1 fruit fly cellular context compared by ENCODE assay signal in genomic region chr2L:3719414-3719959, dm6.
TF ChIP-seq lines count a peak whose summit lies in the region.

No protein-coding gene starts in this region.

TF ChIP-seq in whole organism, embryonic, 481 proteins besides CTCF, POLR2A, EP300 and RAD21 (continued from another document and continues in another):
- TF ChIP-seq lilli (GFP tag; optimal IDR thresholded peaks at IDR 0.05; lab: Kevin White, UChicago) (peak; percentile 23), bsh (GFP tag; optimal IDR thresholded peaks at IDR 0.05; lab: Kevin White, UChicago) (peak in 1 of 2 experiments; percentile 43), Sox100B (GFP tag; optimal IDR thresholded peaks at IDR 0.05; lab: Kevin White, UChicago) (peak; percentile 39), CG4707 (GFP tag; optimal IDR thresholded peaks at IDR 0.05; lab: Kevin White, UChicago) (no peak), Eip74EF (GFP tag; optimal IDR thresholded peaks at IDR 0.05; lab: Kevin White, UChicago) (no peak), Opbp (GFP tag; IDR thresholded peaks at IDR 0.05; lab: Robert Waterston, UW; ENCODE audit: partially characterized antibody) (no peak), CG15011 (GFP tag; optimal IDR thresholded peaks at IDR 0.05; lab: Kevin White, UChicago) (no peak), Vsx1 (GFP tag; optimal IDR thresholded peaks at IDR 0.05; lab: Kevin White, UChicago) (no peak), Aef1 (GFP tag; IDR thresholded peaks at IDR 0.05; lab: Robert Waterston, UW) (no peak), Dek (tag; optimal IDR thresholded peaks at IDR 0.05; lab: Kevin White, UChicago) (no peak), bbx (GFP tag; IDR thresholded peaks at IDR 0.05; lab: Robert Waterston, UW; ENCODE audit: partially characterized antibody) (no peak), Asciz (GFP tag; optimal IDR thresholded peaks at IDR 0.05; lab: Kevin White, UChicago) (no peak), B-H2 (GFP tag; optimal IDR thresholded peaks at IDR 0.05; lab: Kevin White, UChicago) (no peak), CG11247 (GFP tag; IDR thresholded peaks at IDR 0.05; lab: Robert Waterston, UW) (no peak), gce (GFP tag; IDR thresholded peaks at IDR 0.05; lab: Robert Waterston, UW) (no peak), maf-S (GFP tag; optimal IDR thresholded peaks at IDR 0.05; lab: Kevin White, UChicago) (no peak), CHES-1-like (GFP tag; optimal IDR thresholded peaks at IDR 0.05; lab: Kevin White, UChicago) (no peak), CG8944 (GFP tag; optimal IDR thresholded peaks at IDR 0.05; lab: Kevin White, UChicago) (no peak), Hmr (GFP tag; optimal IDR thresholded peaks at IDR 0.05; lab: Kevin White, UChicago) (no peak), wdn (GFP tag; IDR thresholded peaks at IDR 0.05; lab: Robert Waterston, UW) (no peak), CG10565 (GFP tag; optimal IDR thresholded peaks at IDR 0.05; lab: Kevin White, UChicago) (no peak), Oaz (GFP tag; IDR thresholded peaks at IDR 0.05; lab: Robert Waterston, UW) (no peak), gem (tag; optimal IDR thresholded peaks at IDR 0.05; lab: Kevin White, UChicago) (no peak), D19A (tag; optimal IDR thresholded peaks at IDR 0.05; lab: Kevin White, UChicago) (no peak), sr (GFP tag; IDR thresholded peaks at IDR 0.05; lab: Robert Waterston, UW) (no peak), caup (GFP tag; optimal IDR thresholded peaks at IDR 0.05; lab: Kevin White, UChicago; ENCODE audit: severe bottlenecking) (no peak), CG7928 (GFP tag; optimal IDR thresholded peaks at IDR 0.05; lab: Kevin White, UChicago) (no peak), tio (GFP tag; optimal IDR thresholded peaks at IDR 0.05; lab: Kevin White, UChicago) (no peak), emc (GFP tag; optimal IDR thresholded peaks at IDR 0.05; lab: Kevin White, UChicago) (no peak), ewg (GFP tag; optimal IDR thresholded peaks at IDR 0.05; lab: Kevin White, UChicago) (no peak), CG2202 (tag; optimal IDR thresholded peaks at IDR 0.05; lab: Kevin White, UChicago) (no peak), CG9727 (GFP tag; optimal IDR thresholded peaks at IDR 0.05; lab: Kevin White, UChicago) (no peak), CG17612 (GFP tag; IDR thresholded peaks at IDR 0.05; lab: Robert Waterston, UW) (no peak), run (tag; optimal IDR thresholded peaks at IDR 0.05; lab: Kevin White, UChicago) (no peak), p53 (GFP tag; optimal IDR thresholded peaks at IDR 0.05; lab: Kevin White, UChicago) (no peak), CG6254 (GFP tag; optimal IDR thresholded peaks at IDR 0.05; lab: Kevin White, UChicago) (no peak), Xrp1 (GFP tag; IDR thresholded peaks at IDR 0.05; lab: Robert Waterston, UW) (0 out of 2 replicates have a peak, but pooled peaks have one; percentile 21), HHEX (GFP tag; optimal IDR thresholded peaks at IDR 0.05; lab: Kevin White, UChicago) (peak; percentile 30), CG15479 (GFP tag; optimal IDR thresholded peaks at IDR 0.05; lab: Kevin White, UChicago) (no peak), NC2α (GFP tag; optimal IDR thresholded peaks at IDR 0.05; lab: Kevin White, UChicago) (no peak), CG2129 (GFP tag; IDR thresholded peaks at IDR 0.05; lab: Robert Waterston, UW; ENCODE audit: partially characterized antibody) (no peak), CG18599 (GFP tag; optimal IDR thresholded peaks at IDR 0.05; lab: Kevin White, UChicago) (peak; percentile 57), Mrtf (GFP tag; IDR thresholded peaks at IDR 0.05; lab: Robert Waterston, UW) (no peak), sens (GFP tag; lab: Kevin White, UChicago) (peak; percentile 70), az2 (GFP tag; optimal IDR thresholded peaks at IDR 0.05; lab: Kevin White, UChicago) (no peak), CG14965 (GFP tag; optimal IDR thresholded peaks at IDR 0.05; lab: Kevin White, UChicago; ENCODE audit: borderline replicate concordance) (no peak), Rfx (GFP tag; IDR thresholded peaks at IDR 0.05; lab: Robert Waterston, UW) (no peak), CG17568 (GFP tag; optimal IDR thresholded peaks at IDR 0.05; lab: Kevin White, UChicago) (no peak), pum (GFP tag; optimal IDR thresholded peaks at IDR 0.05; lab: Kevin White, UChicago) (no peak), ham (GFP tag; IDR thresholded peaks at IDR 0.05; lab: Robert Waterston, UW) (no peak), yki (optimal IDR thresholded peaks at IDR 0.05; lab: Kevin White, UChicago) (no peak), CG14014 (GFP tag; IDR thresholded peaks at IDR 0.05; lab: Robert Waterston, UW) (no peak), C15 (GFP tag; IDR thresholded peaks at IDR 0.05; lab: Robert Waterston, UW) (no peak), Ssrp (tag; optimal IDR thresholded peaks at IDR 0.05; lab: Kevin White, UChicago) (peak; percentile 7), nerfin-1 (tag; optimal IDR thresholded peaks at IDR 0.05; lab: Kevin White, UChicago) (no peak), CG4424 (GFP tag; optimal IDR thresholded peaks at IDR 0.05; lab: Kevin White, UChicago) (peak; percentile 36), CG9609 (GFP tag; optimal IDR thresholded peaks at IDR 0.05; lab: Kevin White, UChicago) (no peak), sug (tag; optimal IDR thresholded peaks at IDR 0.05; lab: Kevin White, UChicago) (peak; percentile 30), tap (tag; optimal IDR thresholded peaks at IDR 0.05; lab: Kevin White, UChicago) (peak; percentile 17), usp (GFP tag; optimal IDR thresholded peaks at IDR 0.05; lab: Kevin White, UChicago) (no peak), CG15514 (GFP tag; optimal IDR thresholded peaks at IDR 0.05; lab: Kevin White, UChicago) (peak; percentile 1), CG3065 (GFP tag; optimal IDR thresholded peaks at IDR 0.05; lab: Kevin White, UChicago) (no peak), chn (GFP tag; optimal IDR thresholded peaks at IDR 0.05; lab: Kevin White, UChicago) (no peak), onecut (GFP tag; IDR thresholded peaks at IDR 0.05; lab: Robert Waterston, UW) (no peak), CG16779 (GFP tag; IDR thresholded peaks at IDR 0.05; lab: Robert Waterston, UW) (no peak), tgo (GFP tag; IDR thresholded peaks at IDR 0.05; lab: Robert Waterston, UW) (no peak), CG9817 (tag; optimal IDR thresholded peaks at IDR 0.05; lab: Kevin White, UChicago) (peak; percentile 14), Hr78 (GFP tag; optimal IDR thresholded peaks at IDR 0.05; lab: Kevin White, UChicago) (no peak), fd3F (GFP tag; optimal IDR thresholded peaks at IDR 0.05; lab: Kevin White, UChicago) (no peak), Ets97D (GFP tag; optimal IDR thresholded peaks at IDR 0.05; lab: Kevin White, UChicago) (no peak), CG11723 (GFP tag; optimal IDR thresholded peaks at IDR 0.05; lab: Kevin White, UChicago) (no peak), CG11696 (GFP tag; IDR thresholded peaks at IDR 0.05; lab: Robert Waterston, UW) (peak; percentile 59), CG11456 (GFP tag; IDR thresholded peaks at IDR 0.05; lab: Robert Waterston, UW) (no peak), ara (GFP tag; IDR thresholded peaks at IDR 0.05; lab: Robert Waterston, UW) (no peak; the same call in 1 of the 2 replicates), CG6683 (GFP tag; optimal IDR thresholded peaks at IDR 0.05; lab: Kevin White, UChicago) (no peak), CG7839 (tag; optimal IDR thresholded peaks at IDR 0.05; lab: Kevin White, UChicago) (no peak), dysf (GFP tag; IDR thresholded peaks at IDR 0.05; lab: Robert Waterston, UW) (peak; percentile 22; the same call in 1 of the 3 replicates), vfl (GFP tag; optimal IDR thresholded peaks at IDR 0.05; lab: Kevin White, UChicago) (no peak), CG8478 (optimal IDR thresholded peaks at IDR 0.05; lab: Kevin White, UChicago) (no peak), CG3995 (GFP tag; optimal IDR thresholded peaks at IDR 0.05; lab: Kevin White, UChicago) (no peak), ERR (GFP tag; optimal IDR thresholded peaks at IDR 0.05; lab: Kevin White, UChicago) (no peak), CG12769 (tag; optimal IDR thresholded peaks at IDR 0.05; lab: Kevin White, UChicago) (peak; percentile 48), esg (GFP tag; conservative IDR thresholded peaks at IDR 0.05; lab: Robert Waterston, UW) (no peak), Pdp1 (GFP tag; optimal IDR thresholded peaks at IDR 0.05; lab: Kevin White, UChicago) (no peak), Taf1 (GFP tag; IDR thresholded peaks at IDR 0.05; lab: Robert Waterston, UW) (no peak), hbn (GFP tag; IDR thresholded peaks at IDR 0.05; lab: Robert Waterston, UW; ENCODE audit: partially characterized antibody) (no peak), HLH54F (GFP tag; optimal IDR thresholded peaks at IDR 0.05; lab: Kevin White, UChicago) (no peak), pan (optimal IDR thresholded peaks at IDR 0.05; lab: Kevin White, UChicago) (no peak), pan (GFP tag; optimal IDR thresholded peaks at IDR 0.05 in 1 of 2, IDR thresholded peaks at IDR 0.05 in 1 of 2) (no peak), gsb (GFP tag; IDR thresholded peaks at IDR 0.05; lab: Robert Waterston, UW) (0 out of 2 replicates have a peak, but pooled peaks have one; percentile 5), tna (GFP tag; IDR thresholded peaks at IDR 0.05; lab: Robert Waterston, UW; ENCODE audit: partially characterized antibody) (no peak), kah (GFP tag; optimal IDR thresholded peaks at IDR 0.05; lab: Kevin White, UChicago) (no peak), toy (GFP tag; IDR thresholded peaks at IDR 0.05; lab: Robert Waterston, UW) (no peak), seq (GFP tag; IDR thresholded peaks at IDR 0.05; lab: Robert Waterston, UW) (no peak), CG15073 (GFP tag; optimal IDR thresholded peaks at IDR 0.05; lab: Kevin White, UChicago) (no peak), CG32532 (GFP tag; IDR thresholded peaks at IDR 0.05; lab: Robert Waterston, UW) (peak; percentile 36; the same call in 1 of the 2 replicates), dmrt99B (tag; optimal IDR thresholded peaks at IDR 0.05; lab: Kevin White, UChicago) (peak; percentile 58), CG1647 (GFP tag; optimal IDR thresholded peaks at IDR 0.05; lab: Kevin White, UChicago) (no peak), lmd (GFP tag; IDR thresholded peaks at IDR 0.05; lab: Robert Waterston, UW) (peak; percentile 41; the same call in 1 of the 2 replicates), CG14860 (GFP tag; IDR thresholded peaks at IDR 0.05; lab: Robert Waterston, UW; ENCODE audit: partially characterized antibody) (no peak), CG1792 (GFP tag; optimal IDR thresholded peaks at IDR 0.05; lab: Kevin White, UChicago) (no peak), CG10366 (GFP tag; IDR thresholded peaks at IDR 0.05; lab: Robert Waterston, UW) (no peak), Hr51 (GFP tag; optimal IDR thresholded peaks at IDR 0.05; lab: Kevin White, UChicago) (no peak), CG6813 (GFP tag; optimal IDR thresholded peaks at IDR 0.05; lab: Kevin White, UChicago) (peak; percentile 29), CG8089 (GFP tag; optimal IDR thresholded peaks at IDR 0.05; lab: Kevin White, UChicago) (no peak), odd (GFP tag; optimal IDR thresholded peaks at IDR 0.05; lab: Kevin White, UChicago) (no peak), shn (GFP tag; optimal IDR thresholded peaks at IDR 0.05; lab: Kevin White, UChicago) (no peak), psq (GFP tag; optimal IDR thresholded peaks at IDR 0.05; lab: Kevin White, UChicago) (no peak), scrt (GFP tag; optimal IDR thresholded peaks at IDR 0.05; lab: Kevin White, UChicago) (peak; percentile 19), fu2 (GFP tag; optimal IDR thresholded peaks at IDR 0.05; lab: Kevin White, UChicago) (no peak), CG2120 (GFP tag; optimal IDR thresholded peaks at IDR 0.05; lab: Kevin White, UChicago) (peak; percentile 46), CG34422 (GFP tag; IDR thresholded peaks at IDR 0.05; lab: Robert Waterston, UW) (no peak), ind (GFP tag; optimal IDR thresholded peaks at IDR 0.05; lab: Kevin White, UChicago) (peak; percentile 9), pho (GFP tag; optimal IDR thresholded peaks at IDR 0.05; lab: Kevin White, UChicago) (no peak), zf30C (GFP tag; optimal IDR thresholded peaks at IDR 0.05; lab: Kevin White, UChicago) (no peak), dan (GFP tag; IDR thresholded peaks at IDR 0.05; lab: Robert Waterston, UW) (no peak), rib (GFP tag; IDR thresholded peaks at IDR 0.05; lab: Robert Waterston, UW) (no peak), Bteb2 (GFP tag; optimal IDR thresholded peaks at IDR 0.05; lab: Kevin White, UChicago) (no peak), cg (GFP tag; optimal IDR thresholded peaks at IDR 0.05; lab: Kevin White, UChicago) (no peak), Blimp-1 (GFP tag; optimal IDR thresholded peaks at IDR 0.05; lab: Kevin White, UChicago) (no peak), phol (tag; optimal IDR thresholded peaks at IDR 0.05; lab: Kevin White, UChicago) (no peak), Elba2 (GFP tag; optimal IDR thresholded peaks at IDR 0.05; lab: Kevin White, UChicago) (no peak), Meics (GFP tag; optimal IDR thresholded peaks at IDR 0.05; lab: Kevin White, UChicago) (peak; percentile 53), Ets65A (GFP tag; lab: Kevin White, UChicago) (no peak), Side (GFP tag; optimal IDR thresholded peaks at IDR 0.05; lab: Kevin White, UChicago) (no peak), ab (GFP tag; optimal IDR thresholded peaks at IDR 0.05; lab: Kevin White, UChicago) (no peak), Stat92E (GFP tag; optimal IDR thresholded peaks at IDR 0.05; lab: Kevin White, UChicago) (no peak), bab2 (GFP tag; optimal IDR thresholded peaks at IDR 0.05; lab: Kevin White, UChicago) (no peak), CoRest (tag; optimal IDR thresholded peaks at IDR 0.05; lab: Kevin White, UChicago) (peak; percentile 41), ac (GFP tag; optimal IDR thresholded peaks at IDR 0.05; lab: Kevin White, UChicago) (no peak), gro (GFP tag; optimal IDR thresholded peaks at IDR 0.05; lab: Kevin White, UChicago) (no peak), crol (GFP tag; IDR thresholded peaks at IDR 0.05; lab: Robert Waterston, UW) (no peak), CG17912 (GFP tag; optimal IDR thresholded peaks at IDR 0.05; lab: Kevin White, UChicago) (no peak), CG7372 (GFP tag; IDR thresholded peaks at IDR 0.05; lab: Robert Waterston, UW) (no peak), CG12744 (GFP tag; optimal IDR thresholded peaks at IDR 0.05; lab: Kevin White, UChicago) (no peak), tup (GFP tag; optimal IDR thresholded peaks at IDR 0.05; lab: Kevin White, UChicago) (no peak), BtbVII (GFP tag; optimal IDR thresholded peaks at IDR 0.05; lab: Kevin White, UChicago) (peak; percentile 36), CG34376 (GFP tag; optimal IDR thresholded peaks at IDR 0.05; lab: Kevin White, UChicago) (no peak), Oli (tag; optimal IDR thresholded peaks at IDR 0.05; lab: Kevin White, UChicago) (peak; percentile 41)
